Worm (Caenorhabditis elegans): ENCODE data around the gene F38A5.6.
"Not testable (repeated sequence)": the region's sequence is repeated elsewhere in the genome, so short reads cannot be mapped to it uniquely, and the experiment has no call there.

DNA sequence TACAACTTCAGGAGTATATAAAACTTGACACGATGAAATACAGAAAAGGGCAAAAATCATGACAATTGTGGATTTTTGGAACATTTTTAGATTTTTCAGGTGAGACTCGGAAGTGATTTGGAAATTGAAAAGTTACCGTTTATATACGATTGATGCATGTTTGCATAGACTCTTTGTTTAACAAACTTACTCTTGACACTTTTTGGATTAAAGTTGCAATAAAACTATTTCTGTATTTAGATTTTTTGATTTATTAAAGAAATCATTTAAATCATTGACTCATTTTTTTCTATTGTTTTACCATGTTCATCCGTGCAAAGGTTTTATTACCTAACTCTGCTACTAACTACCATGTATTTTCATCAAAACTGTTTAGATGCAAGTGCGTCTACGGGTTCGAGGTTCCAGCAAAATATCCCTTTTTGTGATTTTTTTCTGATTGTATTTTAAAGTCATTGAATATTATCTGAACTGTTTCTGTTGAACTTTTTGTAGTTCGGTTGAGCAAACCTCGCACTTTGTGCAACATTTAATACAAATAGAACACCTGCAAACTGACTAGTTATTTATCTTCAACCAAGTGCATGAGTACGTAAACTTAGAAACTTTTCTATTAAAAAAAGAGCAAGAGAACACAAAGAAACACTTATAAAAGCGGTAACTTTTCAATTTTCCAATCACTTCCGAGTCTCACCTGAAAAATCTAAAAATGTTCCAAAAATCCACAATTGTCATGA, 6.0 kb downstream of the F38A5.6 start, which contains the start of the genes nspb-1 and nspb-2:
- TF ChIP-seq mdl-1, nhr-77, unc-39, snpc-4, ztf-11 (tag; optimal IDR thresholded peaks at IDR 0.05): not testable (repeated sequence)

Data from whole organism, L3 larva.